Worm (Caenorhabditis elegans) whole organism, young adult: Measurements from ENCODE around the gene T08B6.9.
A peak's percentile ranks its signal among the peaks of the same experiment; 100 is the strongest.

ENCODE experiments used
- ama-1 ChIP-seq, 3 experiments: fragments of 150-350 bp in 1 of 3; sonication (generic microtip) in 2 of 3; optimal IDR thresholded peaks; 2 replicates each; lab custom pipeline; 2014 to 2018; ENCODE audit warnings: missing biosample characterization in 2 of 3, missing genetic modification characterization in 2 of 3, missing genetic modification reagents in 2 of 3
- attf-6 ChIP-seq: fragments of 200-800 bp; sonication (Bioruptor generic); IDR thresholded peaks from 2 replicates; pipeline ENCODE4 v1.3.6; 2022; ENCODE audit warnings: missing genetic modification reagents, missing genetic modification characterization, missing compliant biosample characterization
- dpl-1 ChIP-seq: fragments of 150-350 bp; optimal IDR thresholded peaks from 2 replicates; lab custom pipeline; 2014; ENCODE audit warnings: missing biosample characterization, missing genetic modification reagents, missing genetic modification characterization
- fkh-3 ChIP-seq: sonication (generic microtip); optimal IDR thresholded peaks from 2 replicates; lab custom pipeline; 2016; ENCODE audit warnings: mild to moderate bottlenecking, missing genetic modification characterization, missing compliant biosample characterization
- gei-17 ChIP-seq: fragments of 200-800 bp; sonication (Bioruptor generic); optimal IDR thresholded peaks from 2 replicates; lab custom pipeline; 2018; ENCODE audit warnings: mild to moderate bottlenecking, missing genetic modification characterization, missing compliant biosample characterization
- madf-6 ChIP-seq: fragments of 200-800 bp; sonication (Bioruptor generic); IDR thresholded peaks from 2 replicates; pipeline ENCODE4 v1.3.6; 2022; ENCODE audit warnings: missing genetic modification reagents, missing genetic modification characterization, missing compliant biosample characterization
- nfya-1 ChIP-seq: sonication (generic microtip); optimal IDR thresholded peaks from 2 replicates; lab custom pipeline; 2017; ENCODE audit warnings: antibody characterized with exemption, missing compliant biosample characterization, missing genetic modification characterization, borderline replicate concordance; ENCODE audit not compliant: insufficient read depth
- unc-130 ChIP-seq: sonication (generic microtip); optimal IDR thresholded peaks from 2 replicates; lab custom pipeline; 2016; ENCODE audit warnings: missing genetic modification reagents, missing genetic modification characterization, missing compliant biosample characterization
- unc-62 ChIP-seq: fragments of 150-350 bp; optimal IDR thresholded peaks from 2 replicates; lab custom pipeline; 2014; ENCODE audit warnings: missing biosample characterization, missing genetic modification reagents, missing genetic modification characterization

ce11 chrIV:4864524-4864923 lies 26.1 kb upstream of the T08B6.9 start:
- 0 out of 2 replicates have a peak, but pooled peaks have one; percentile 43 for TF ChIP-seq attf-6
- TF ChIP-seq fkh-3 (tag; lab: Kevin White, UChicago) = no peak
- TF ChIP-seq nfya-1 (tag; lab: Kevin White, UChicago) = no peak
- no peak for TF ChIP-seq unc-62
- TF ChIP-seq unc-130 (GFP tag; lab: Kevin White, UChicago) = no peak
- no peak for TF ChIP-seq ama-1 (optimal IDR thresholded peaks at IDR 0.05; lab: Kevin White, UChicago)
- no peak for TF ChIP-seq ama-1 (GFP tag; optimal IDR thresholded peaks at IDR 0.05; lab: Kevin White, UChicago)
- no peak for TF ChIP-seq madf-6
- no peak for TF ChIP-seq gei-17 (GFP tag; lab: Kevin White, UChicago)
- TF ChIP-seq dpl-1 (GFP tag; lab: Kevin White, UChicago) = no peak
